Worm (Caenorhabditis elegans) whole organism, L4/young adult: ENCODE data around the gene pgl-3.

Experiments used
- W03F9.2 ChIP-seq: fragments of 150-350 bp; optimal IDR thresholded peaks from 2 replicates; lab custom pipeline; 2014; ENCODE audit warnings: missing biosample characterization, missing genetic modification characterization
- dao-5 ChIP-seq: sonication (generic microtip); optimal IDR thresholded peaks from 2 replicates; lab custom pipeline; 2016; ENCODE audit warnings: missing genotype, missing genetic modification characterization, moderate library complexity, missing compliant biosample characterization
- him-1 ChIP-seq: sonication (generic microtip); optimal IDR thresholded peaks from 2 replicates; lab custom pipeline; 2016; ENCODE audit warnings: missing genotype, missing genetic modification reagents, missing genetic modification characterization, missing compliant biosample characterization

ce11 chrV:4722314-4722713 is 33.5 kb upstream of the pgl-3 start, which contains the start of gene F39G3.5:
- TF ChIP-seq dao-5 (tag; lab: Kevin White, UChicago) = no peak
- TF ChIP-seq him-1 (tag; lab: Kevin White, UChicago) = no peak
- no peak for TF ChIP-seq W03F9.2 (tag; lab: Kevin White, UChicago)
